Worm (Caenorhabditis elegans) whole organism, L4/young adult: ENCODE data around the gene lntl-1.

Experiments used
- W03F9.2 ChIP-seq: fragments of 150-350 bp; optimal IDR thresholded peaks from 2 replicates; lab custom pipeline; 2014; ENCODE audit warnings: missing biosample characterization, missing genetic modification characterization
- dao-5 ChIP-seq: sonication (generic microtip); optimal IDR thresholded peaks from 2 replicates; lab custom pipeline; 2016; ENCODE audit warnings: missing genotype, missing genetic modification characterization, moderate library complexity, missing compliant biosample characterization
- him-1 ChIP-seq: sonication (generic microtip); optimal IDR thresholded peaks from 2 replicates; lab custom pipeline; 2016; ENCODE audit warnings: missing genotype, missing genetic modification reagents, missing genetic modification characterization, missing compliant biosample characterization

lntl-1 gene

DNA sequence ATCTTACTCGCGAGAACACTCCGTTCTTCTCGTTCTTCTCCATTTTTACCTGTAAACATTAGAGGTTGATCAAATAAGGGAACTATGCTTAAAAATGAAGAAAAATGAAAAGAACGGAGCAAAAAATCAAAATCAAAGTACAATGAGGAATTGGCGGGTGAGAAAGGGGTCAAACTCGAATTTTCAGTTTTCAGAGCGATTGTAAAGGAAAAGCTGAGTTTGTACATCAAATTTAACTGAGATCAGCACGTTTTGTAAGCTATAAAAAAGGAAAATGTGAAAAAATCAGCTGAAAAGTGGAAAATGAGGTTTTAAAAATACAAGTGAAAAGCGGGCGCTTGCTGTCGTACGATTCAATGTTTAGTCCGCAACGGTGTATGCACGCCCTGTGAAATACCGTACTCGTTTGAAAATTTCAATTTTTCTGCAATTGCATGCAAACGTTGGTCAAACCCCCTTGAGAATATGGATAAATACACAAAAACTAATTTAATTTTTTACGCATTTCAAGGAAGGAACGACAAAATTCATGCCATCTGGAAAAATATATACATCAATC, 7.3 kb upstream of the lntl-1 start, which contains the start of gene oops-1:
oops-1 (minus strand) TSS at position 51 of the 559 bp plus-strand sequence.
- TF ChIP-seq W03F9.2 (tag; lab: Kevin White, UChicago) (peak; percentile 13), him-1 (tag; lab: Kevin White, UChicago) (no peak), dao-5 (tag; lab: Kevin White, UChicago) (no peak)

DNA sequence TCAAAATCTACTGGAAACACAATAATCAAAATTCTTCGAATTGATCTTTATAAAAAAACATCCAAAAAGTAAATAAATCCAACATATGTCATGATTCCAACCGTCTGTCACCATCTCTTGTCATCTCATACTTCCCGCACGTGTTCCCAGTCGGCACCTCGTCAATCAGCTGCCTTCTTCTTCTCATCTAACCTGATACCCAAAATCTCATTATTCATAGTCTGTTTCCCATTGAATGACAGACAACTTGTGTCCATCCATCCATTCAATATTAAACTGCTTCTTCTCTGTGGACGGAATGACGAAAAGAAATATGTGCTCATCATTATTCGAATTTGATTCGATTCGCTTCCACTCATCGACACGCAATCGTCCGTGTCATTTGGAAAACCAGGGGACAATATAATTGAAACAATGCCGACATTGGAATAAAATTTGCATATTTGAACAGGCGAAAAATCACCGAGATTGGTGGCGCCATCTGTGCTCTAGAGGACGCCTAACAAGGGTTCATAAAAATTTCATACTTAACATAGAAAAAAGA, 4.3 kb upstream of the lntl-1 start:
- TF ChIP-seq him-1 (tag; lab: Kevin White, UChicago), result no peak
- TF ChIP-seq dao-5 (tag; lab: Kevin White, UChicago), result no peak
- no peak for TF ChIP-seq W03F9.2 (tag; lab: Kevin White, UChicago)

DNA sequence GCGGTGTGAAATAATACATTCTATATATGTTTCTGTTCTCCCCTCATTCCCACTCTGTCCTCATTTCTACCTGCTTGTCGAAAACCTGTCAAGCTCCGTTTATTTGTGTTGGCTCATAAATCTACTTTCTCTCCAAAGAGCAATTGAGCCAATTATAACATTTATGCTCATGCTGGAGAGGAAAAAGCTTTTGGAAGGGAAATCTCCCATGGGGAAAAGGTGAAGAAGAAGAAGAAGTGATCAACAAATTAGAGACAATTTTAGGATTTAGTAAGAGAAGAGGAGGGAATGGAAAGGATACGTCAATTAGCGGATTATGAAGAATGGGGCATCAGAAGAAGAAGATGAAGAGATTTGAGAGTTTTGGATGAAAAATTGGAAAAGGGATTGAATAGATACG, 2.8 kb upstream of the lntl-1 start:
- TF ChIP-seq W03F9.2 (tag; lab: Kevin White, UChicago) (no peak), dao-5 (tag; lab: Kevin White, UChicago) (no peak), him-1 (tag; lab: Kevin White, UChicago) (no peak)

DNA sequence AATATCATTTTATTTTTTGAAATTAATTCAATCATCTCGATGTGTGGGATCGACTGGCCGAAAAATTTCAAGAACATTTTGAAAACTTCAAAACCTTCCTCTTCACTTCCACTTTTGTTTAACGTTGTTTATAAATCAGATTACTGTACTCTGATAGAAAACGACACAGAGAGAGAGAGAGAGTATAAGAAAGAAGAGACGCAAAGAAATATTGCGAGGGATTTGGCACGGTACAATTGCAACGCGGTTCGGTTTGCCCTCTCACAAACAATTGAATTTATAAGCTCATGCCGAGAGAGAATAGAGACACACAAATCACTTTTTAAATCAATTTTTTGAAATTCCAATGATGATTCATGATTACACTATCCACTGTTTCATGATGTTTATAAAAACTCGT, 545 bp downstream of the lntl-1 start:
- TF ChIP-seq dao-5 (tag; lab: Kevin White, UChicago), result no peak
- no peak for TF ChIP-seq him-1 (tag; lab: Kevin White, UChicago)
- TF ChIP-seq W03F9.2 (tag; lab: Kevin White, UChicago), result no peak

DNA sequence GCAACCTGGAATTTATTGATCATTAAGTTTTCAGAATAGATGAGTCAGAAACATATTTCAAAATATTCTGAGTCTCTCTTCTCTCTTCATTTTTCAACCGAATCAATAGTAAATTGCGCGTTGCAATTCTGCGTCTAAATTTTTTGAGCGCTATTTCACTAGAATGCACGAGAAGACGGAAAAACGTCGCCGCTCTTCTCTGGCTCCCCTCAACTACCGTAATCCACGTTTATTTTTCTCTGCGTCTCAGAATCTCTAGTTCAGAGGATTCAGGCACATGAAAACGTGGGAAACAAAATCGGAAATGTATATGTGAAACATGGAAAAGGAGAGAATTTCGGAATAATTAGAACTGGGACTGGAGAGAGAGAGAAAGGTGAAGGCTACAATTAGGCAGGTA, 1.4 kb downstream of the lntl-1 start:
- TF ChIP-seq W03F9.2 (tag; lab: Kevin White, UChicago) (no peak), dao-5 (tag; lab: Kevin White, UChicago) (no peak), him-1 (tag; lab: Kevin White, UChicago) (no peak)

DNA sequence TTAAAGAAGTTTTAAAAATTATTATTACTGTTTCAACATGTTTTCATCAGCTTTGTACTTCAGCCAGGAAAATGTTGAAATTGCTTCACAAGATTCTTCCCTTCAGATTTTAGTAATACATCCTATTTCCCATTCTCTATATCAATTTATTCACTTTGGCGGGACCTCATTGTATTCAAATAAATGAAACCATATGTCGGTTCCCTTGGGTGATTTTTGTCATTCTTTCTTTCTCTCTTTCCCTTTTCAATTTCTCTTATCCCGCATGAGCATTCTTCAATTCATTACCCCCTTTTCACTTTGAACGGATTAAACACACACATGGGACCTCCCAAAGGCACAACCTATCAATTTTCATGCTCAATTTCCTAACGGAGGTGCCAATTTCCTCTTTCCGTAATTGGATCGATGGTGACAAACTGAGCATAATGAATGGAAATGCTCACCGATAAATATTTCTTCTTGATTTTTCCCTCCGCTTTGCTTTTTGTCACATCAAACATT, 3.3 kb downstream of the lntl-1 start:
- no peak for TF ChIP-seq dao-5 (tag; lab: Kevin White, UChicago)
- TF ChIP-seq W03F9.2 (tag; lab: Kevin White, UChicago), result no peak
- TF ChIP-seq him-1 (tag; lab: Kevin White, UChicago), result no peak

DNA sequence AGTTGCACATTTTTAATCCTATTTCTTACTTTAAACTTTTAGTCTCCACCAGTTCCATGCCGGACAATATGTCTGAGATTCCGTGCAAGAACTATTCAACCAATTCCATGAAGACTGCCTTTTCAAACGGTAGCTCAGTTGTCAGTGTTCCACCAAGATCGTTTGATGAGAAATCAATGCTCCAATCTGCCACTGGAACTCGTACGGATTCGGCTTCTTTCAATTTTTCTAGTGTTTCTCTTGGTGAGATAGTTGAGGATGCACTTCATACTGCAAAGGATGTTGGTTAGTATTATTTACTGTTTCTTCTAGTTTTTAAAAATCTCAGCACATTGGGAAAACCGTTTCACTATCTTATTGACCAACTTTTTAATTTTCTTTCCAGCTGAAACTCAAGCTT, 7.3 kb downstream of the lntl-1 start:
- TF ChIP-seq W03F9.2 (tag; lab: Kevin White, UChicago), result no peak
- no peak for TF ChIP-seq him-1 (tag; lab: Kevin White, UChicago)
- TF ChIP-seq dao-5 (tag; lab: Kevin White, UChicago), result no peak

DNA sequence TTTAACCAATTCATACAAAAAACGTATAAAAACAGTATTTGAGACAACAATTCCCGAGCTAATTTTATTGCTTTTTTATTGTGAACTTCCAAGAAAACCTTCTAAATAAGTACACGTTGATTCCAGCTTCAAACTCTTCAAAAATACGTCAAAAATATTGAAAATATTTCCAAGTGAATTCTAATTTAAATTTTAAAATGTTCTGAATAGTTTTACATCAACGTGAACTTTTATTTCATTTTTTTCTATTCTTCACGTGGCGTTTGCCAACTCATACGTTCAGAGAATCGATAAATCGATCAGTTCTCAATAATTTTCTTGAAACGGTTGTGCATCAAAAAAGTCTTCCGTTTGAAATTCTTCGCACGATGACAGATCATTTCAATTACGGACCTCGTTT, 9.7 kb downstream of the lntl-1 start, which contains the start of gene C31H1.1:
C31H1.1 (plus strand) TSS at position 301 of the 400 bp plus-strand sequence.
- TF ChIP-seq him-1 (tag; lab: Kevin White, UChicago), result no peak
- no peak for TF ChIP-seq dao-5 (tag; lab: Kevin White, UChicago)
- TF ChIP-seq W03F9.2 (tag; lab: Kevin White, UChicago), result no peak

DNA sequence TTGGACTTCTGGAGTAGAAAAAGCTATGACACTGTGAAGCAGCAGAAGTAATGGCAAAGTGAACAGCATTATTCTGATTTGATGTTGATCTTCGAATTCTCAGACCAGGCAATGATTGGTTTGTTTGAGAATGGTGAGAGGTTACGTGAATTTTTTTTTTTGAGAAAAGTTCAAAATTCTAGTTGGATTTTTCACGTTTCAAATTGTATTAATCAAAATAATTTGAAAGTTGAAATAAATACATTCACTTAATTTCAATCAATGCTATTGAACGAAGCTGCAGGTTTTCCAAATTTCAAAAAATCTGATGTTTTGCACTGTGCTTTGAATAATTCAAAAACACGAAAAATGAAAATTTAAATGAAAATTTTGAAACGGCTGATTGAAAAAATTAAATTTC, 10.2 kb downstream of the lntl-1 start, which contains the start of gene C31H1.5:
C31H1.5 (minus strand) TSS at position 101 of the 400 bp plus-strand sequence.
- TF ChIP-seq W03F9.2 (tag; lab: Kevin White, UChicago) (no peak), dao-5 (tag; lab: Kevin White, UChicago) (no peak), him-1 (tag; lab: Kevin White, UChicago) (no peak)

DNA sequence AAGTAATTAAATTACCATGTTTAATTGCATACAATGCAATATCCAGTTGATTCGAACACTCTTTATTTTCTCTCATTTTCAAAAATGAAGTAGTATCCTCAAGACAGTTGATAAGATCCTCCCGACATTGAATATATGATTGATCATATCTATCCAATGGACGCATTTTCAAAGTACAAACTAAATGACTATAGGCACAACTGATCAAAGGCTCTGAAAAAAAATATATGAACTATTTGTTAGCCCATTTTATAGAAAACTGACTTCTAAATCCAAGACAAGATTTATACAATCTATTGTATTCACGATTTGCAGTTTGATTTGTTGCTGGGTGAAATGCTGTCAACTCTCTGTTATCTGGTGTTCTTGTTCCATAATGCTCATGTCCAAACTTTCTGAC, 11.4 kb downstream of the lntl-1 start:
- TF ChIP-seq dao-5 (tag; lab: Kevin White, UChicago), result no peak
- TF ChIP-seq him-1 (tag; lab: Kevin White, UChicago), result no peak

DNA sequence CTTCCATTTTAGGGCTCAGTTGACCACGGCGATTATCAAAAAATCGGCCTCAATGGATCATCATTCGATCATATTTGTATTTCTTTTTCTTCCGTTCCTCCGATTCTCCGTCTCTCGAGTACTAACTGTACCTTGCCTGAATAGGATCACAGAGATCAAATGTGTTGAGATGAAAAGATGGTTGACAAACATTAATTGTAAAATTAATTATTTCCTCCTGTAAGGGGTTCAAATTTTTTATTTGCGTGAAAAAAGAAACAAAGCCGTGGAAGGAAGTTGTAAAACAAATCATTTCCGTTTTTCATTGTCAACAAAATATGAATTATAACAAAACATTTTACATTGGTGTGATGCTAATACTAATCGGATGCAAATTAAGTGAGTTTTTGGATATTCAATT, 15.9 kb downstream of the lntl-1 start, which contains the start of gene C31H1.2:
C31H1.2 (plus strand) TSS at position 301 of the 400 bp plus-strand sequence.
- TF ChIP-seq W03F9.2 (tag; lab: Kevin White, UChicago) (no peak), dao-5 (tag; lab: Kevin White, UChicago) (no peak), him-1 (tag; lab: Kevin White, UChicago) (no peak)

DNA sequence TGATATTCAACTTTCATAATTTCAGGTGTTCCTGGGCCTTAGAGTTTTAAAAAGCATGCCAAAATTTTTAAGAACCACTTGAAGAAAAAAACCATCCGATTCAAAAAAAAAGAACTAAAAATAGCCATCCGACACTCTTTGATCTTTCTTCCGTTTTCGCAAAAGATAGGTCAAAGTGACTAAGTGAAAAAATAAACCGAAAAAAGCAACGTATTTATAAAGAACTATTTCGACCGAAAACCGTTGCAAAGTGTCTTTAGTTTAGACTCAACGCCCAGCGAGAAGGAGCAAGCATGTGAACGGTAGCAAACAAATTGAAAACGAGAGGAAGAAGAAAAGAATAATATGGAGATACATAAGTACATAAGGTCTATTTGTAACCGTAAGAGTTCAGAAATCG, 23.2 kb downstream of the lntl-1 start:
- TF ChIP-seq W03F9.2 (tag; lab: Kevin White, UChicago) (no peak), him-1 (tag; lab: Kevin White, UChicago) (no peak), dao-5 (tag; lab: Kevin White, UChicago) (no peak)

DNA sequence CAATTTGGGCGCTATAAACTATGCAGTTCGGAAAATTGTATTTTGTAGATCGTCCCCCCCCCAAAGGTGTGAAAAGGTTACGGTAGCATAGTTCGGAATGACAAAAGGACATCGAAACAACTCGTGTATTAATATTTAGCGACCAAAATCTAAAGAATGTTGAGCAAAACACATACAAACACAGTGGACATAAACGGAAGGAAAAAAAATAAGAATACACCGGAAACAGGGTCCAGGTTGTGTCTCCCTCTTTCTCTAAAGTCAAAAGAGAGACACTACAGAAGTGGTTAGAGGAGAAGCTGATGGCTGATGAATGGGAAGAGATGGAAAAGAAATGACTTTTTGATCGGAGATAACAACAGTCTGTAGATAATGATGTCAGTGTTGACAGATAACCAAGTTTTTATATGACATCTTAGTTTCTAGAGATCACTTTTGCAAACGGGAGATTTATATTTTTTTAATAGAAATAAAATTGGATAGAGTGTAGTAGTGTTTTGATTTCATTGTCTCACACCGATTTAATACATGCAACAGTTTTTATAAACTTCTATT, 26.6 kb downstream of the lntl-1 start:
- TF ChIP-seq him-1 (tag; lab: Kevin White, UChicago) (no peak), dao-5 (tag; lab: Kevin White, UChicago) (no peak), W03F9.2 (tag; lab: Kevin White, UChicago) (no peak)
